Worm (Caenorhabditis elegans) whole organism, late embryonic: ENCODE measurements around the gene K06A9.3.

Experiments used
- K09A11.1 ChIP-seq: sonication (generic microtip); optimal IDR thresholded peaks from 2 replicates; lab custom pipeline; 2017; ENCODE audit warnings: antibody characterized with exemption, mild to moderate bottlenecking, missing genetic modification characterization, missing compliant biosample characterization; ENCODE audit not compliant: insufficient read depth
- T23F11.4 ChIP-seq: fragments of 200-800 bp; sonication (Bioruptor generic); optimal IDR thresholded peaks from 2 replicates; lab custom pipeline; 2018; ENCODE audit warnings: mild to moderate bottlenecking, missing genetic modification characterization, missing compliant biosample characterization
- ceh-18 ChIP-seq: sonication (generic microtip); optimal IDR thresholded peaks from 2 replicates; lab custom pipeline; 2016; ENCODE audit warnings: missing genetic modification characterization, missing compliant biosample characterization
- ceh-22 ChIP-seq: sonication (generic microtip); optimal IDR thresholded peaks from 2 replicates; lab custom pipeline; 2017; ENCODE audit warnings: missing biosample characterization, missing genetic modification characterization
- ceh-34 ChIP-seq: sonication (generic microtip); optimal IDR thresholded peaks from 2 replicates; lab custom pipeline; 2016; ENCODE audit warnings: mild to moderate bottlenecking, missing genetic modification characterization, missing compliant biosample characterization
- dmd-4 ChIP-seq: sonication (generic microtip); optimal IDR thresholded peaks from 2 replicates; lab custom pipeline; 2016; ENCODE audit warnings: borderline replicate concordance, missing genetic modification characterization, missing compliant biosample characterization
- dve-1 ChIP-seq: sonication (generic microtip); optimal IDR thresholded peaks from 2 replicates; lab custom pipeline; 2017; ENCODE audit warnings: antibody characterized with exemption, mild to moderate bottlenecking, missing genetic modification characterization, missing compliant biosample characterization
- syd-9 ChIP-seq: sonication (generic microtip); optimal IDR thresholded peaks from 2 replicates; lab custom pipeline; 2016; ENCODE audit warnings: mild to moderate bottlenecking, missing genetic modification characterization, moderate library complexity, missing compliant biosample characterization

DNA sequence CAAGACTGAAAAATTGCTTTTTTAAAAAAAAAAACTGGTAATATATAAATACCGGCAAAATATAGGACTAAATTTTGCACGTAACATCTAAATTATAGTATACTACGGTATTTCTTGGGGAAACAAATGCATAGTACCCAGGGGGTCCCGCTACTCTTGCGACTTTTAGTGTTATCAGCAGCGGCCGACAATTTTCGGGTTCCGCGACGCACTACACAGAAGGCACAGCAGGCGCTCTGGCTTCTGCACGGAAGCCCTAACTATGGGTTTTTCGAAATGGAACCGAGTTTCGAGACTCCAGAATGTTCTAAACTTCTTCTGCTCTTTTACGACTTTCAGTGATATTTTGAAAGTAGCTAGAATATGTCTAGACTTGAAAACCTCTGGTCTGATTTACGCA, 18.6 kb downstream of the K06A9.3 start:
- no peak for TF ChIP-seq T23F11.4 (GFP tag; lab: Kevin White, UChicago)
- TF ChIP-seq ceh-18 = no peak
- no peak for TF ChIP-seq ceh-34 (tag; lab: Kevin White, UChicago)
- no peak for TF ChIP-seq ceh-22
- no peak for TF ChIP-seq dmd-4
- no peak for TF ChIP-seq dve-1 (tag; lab: Kevin White, UChicago)
- no peak for TF ChIP-seq syd-9
- no peak for TF ChIP-seq K09A11.1
